Fruit fly (Drosophila melanogaster): ENCODE measurements around the gene S6k.

The S6k gene

dm6 chr3L:5810633-5811341, at the start of gene S6k, which contains the start of gene kri (continued):
- TF ChIP-seq Dll (GFP tag; IDR thresholded peaks at IDR 0.05; ENCODE audit: partially characterized antibody): peak; percentile 45; the same call in 1 of the 4 replicates
- no peak for TF ChIP-seq CTCF (GFP tag; optimal IDR thresholded peaks at IDR 0.05)
- TF ChIP-seq CG4328 (GFP tag; optimal IDR thresholded peaks at IDR 0.05): no peak
- peak; percentile 37 for TF ChIP-seq NC2β (GFP tag; optimal IDR thresholded peaks at IDR 0.05)
- peak; percentile 44 for TF ChIP-seq CG3995 (GFP tag; optimal IDR thresholded peaks at IDR 0.05)
- TF ChIP-seq E2f2 (GFP tag; IDR thresholded peaks at IDR 0.05): peak; percentile 24; the same call in 1 of the 2 replicates
- TF ChIP-seq CG12942 (GFP tag; optimal IDR thresholded peaks at IDR 0.05): no peak
- no peak for TF ChIP-seq hth (optimal IDR thresholded peaks at IDR 0.05)
- no peak for TF ChIP-seq CoRest (tag; optimal IDR thresholded peaks at IDR 0.05)
- no peak for TF ChIP-seq al (GFP tag; IDR thresholded peaks at IDR 0.05)
- peak; percentile 62 for TF ChIP-seq CG8478 (optimal IDR thresholded peaks at IDR 0.05)
- peak; percentile 37 for TF ChIP-seq nmo (GFP tag; optimal IDR thresholded peaks at IDR 0.05)
- no peak for TF ChIP-seq CG31365 (tag; optimal IDR thresholded peaks at IDR 0.05)
- TF ChIP-seq MBD-R2 (GFP tag; IDR thresholded peaks at IDR 0.05): peak; percentile 87
- TF ChIP-seq CG14014 (GFP tag; IDR thresholded peaks at IDR 0.05): no peak
- no peak for TF ChIP-seq yki (optimal IDR thresholded peaks at IDR 0.05)
- 0 out of 2 replicates have a peak, but pooled peaks have one; percentile 18 for TF ChIP-seq Scr (GFP tag; IDR thresholded peaks at IDR 0.05; ENCODE audit: partially characterized antibody)
- peak; percentile 7 for TF ChIP-seq CG7839 (tag; optimal IDR thresholded peaks at IDR 0.05)
- no peak for TF ChIP-seq HLH54F (GFP tag; optimal IDR thresholded peaks at IDR 0.05)
- peak; percentile 45 for TF ChIP-seq Dref (GFP tag; IDR thresholded peaks at IDR 0.05)
- no peak for TF ChIP-seq slou (GFP tag; optimal IDR thresholded peaks at IDR 0.05)
- no peak for TF ChIP-seq pfk (GFP tag; optimal IDR thresholded peaks at IDR 0.05)
- no peak for TF ChIP-seq ranshi (GFP tag; IDR thresholded peaks at IDR 0.05)
- TF ChIP-seq Abd-B (GFP tag; optimal IDR thresholded peaks at IDR 0.05): no peak
- peak; percentile 45 for TF ChIP-seq Dad (GFP tag; optimal IDR thresholded peaks at IDR 0.05)
- TF ChIP-seq grau (tag; optimal IDR thresholded peaks at IDR 0.05): peak; percentile 19
- peak; percentile 78 for TF ChIP-seq Med (GFP tag)
- TF ChIP-seq CG8089 (GFP tag; optimal IDR thresholded peaks at IDR 0.05): no peak
- peak; percentile 33 for TF ChIP-seq sd (tag; optimal IDR thresholded peaks at IDR 0.05)
- TF ChIP-seq Rx (GFP tag; IDR thresholded peaks at IDR 0.05): no peak
- no peak for TF ChIP-seq Trl (optimal IDR thresholded peaks at IDR 0.05)
- no peak for TF ChIP-seq Trl (GFP tag; optimal IDR thresholded peaks at IDR 0.05)
- no peak for TF ChIP-seq D (optimal IDR thresholded peaks at IDR 0.05)
- no peak for TF ChIP-seq D (GFP tag; optimal IDR thresholded peaks at IDR 0.05)
- peak; percentile 17 for TF ChIP-seq CG15269 (tag; optimal IDR thresholded peaks at IDR 0.05)
- TF ChIP-seq CG6791 (GFP tag; IDR thresholded peaks at IDR 0.05; ENCODE audit: partially characterized antibody): peak; percentile 49; the same call in 1 of the 3 replicates
- TF ChIP-seq Hr3 (GFP tag; optimal IDR thresholded peaks at IDR 0.05): no peak
- TF ChIP-seq CG8290 (GFP tag; optimal IDR thresholded peaks at IDR 0.05): peak; percentile 10
- peak in 1 of 2 experiments; percentile 67 for TF ChIP-seq CG8290 (tag; optimal IDR thresholded peaks at IDR 0.05)
- TF ChIP-seq MTF-1 (GFP tag; optimal IDR thresholded peaks at IDR 0.05; ENCODE audit: borderline replicate concordance): peak; percentile 66
- TF ChIP-seq Jarid2 (GFP tag; optimal IDR thresholded peaks at IDR 0.05): peak; percentile 40
- TF ChIP-seq ssp (GFP tag; IDR thresholded peaks at IDR 0.05): no peak
- TF ChIP-seq az2 (GFP tag; optimal IDR thresholded peaks at IDR 0.05): no peak
- peak; percentile 52 for TF ChIP-seq CG34376 (GFP tag; optimal IDR thresholded peaks at IDR 0.05)
- TF ChIP-seq Usf (GFP tag; optimal IDR thresholded peaks at IDR 0.05): no peak
- TF ChIP-seq Doc2 (GFP tag; IDR thresholded peaks at IDR 0.05): no peak
- peak; percentile 98 for TF ChIP-seq YL-1 (GFP tag; optimal IDR thresholded peaks at IDR 0.05)
- TF ChIP-seq caup (GFP tag; optimal IDR thresholded peaks at IDR 0.05; ENCODE audit: severe bottlenecking): no peak
- TF ChIP-seq Poxn (GFP tag; IDR thresholded peaks at IDR 0.05): no peak
- TF ChIP-seq ham (GFP tag; IDR thresholded peaks at IDR 0.05): no peak
- TF ChIP-seq corto (GFP tag; optimal IDR thresholded peaks at IDR 0.05): no peak
- TF ChIP-seq en (GFP tag; optimal IDR thresholded peaks at IDR 0.05): no peak
- peak; percentile 58 for TF ChIP-seq CG33213 (GFP tag; optimal IDR thresholded peaks at IDR 0.05)

Data from whole organism, embryonic.